Fruit fly (Drosophila melanogaster) whole organism, embryonic: ENCODE results near the gene CG3434.
A peak's percentile ranks its signal among the peaks of the same experiment; 100 is the strongest.

Source experiments
- Abd-B ChIP-seq: fragments of 200-800 bp; sonication (Bioruptor generic); optimal IDR thresholded peaks from 2 replicates; lab custom pipeline; 2018; ENCODE audit warnings: missing biosample characterization, mild to moderate bottlenecking, missing genetic modification characterization, moderate library complexity
- Awh ChIP-seq: fragments of 200-800 bp; sonication (Bioruptor generic); IDR thresholded peaks from 2 replicates; pipeline ENCODE4, ENCODE4 v1.3.6; 2022; ENCODE audit warnings: missing biosample characterization, missing genetic modification characterization
- Bdp1 ChIP-seq: fragments of 200-800 bp; sonication (Bioruptor generic); optimal IDR thresholded peaks from 3 replicates; lab custom pipeline; 2016; ENCODE audit warnings: missing biosample characterization, missing genetic modification characterization
- CG10209 ChIP-seq: fragments of 200-800 bp; sonication (Bioruptor generic); optimal IDR thresholded peaks from 3 replicates; lab custom pipeline; 2017; ENCODE audit warnings: missing biosample characterization, mild to moderate bottlenecking, missing genetic modification characterization, missing genetic modification reagents
- CG10321 ChIP-seq: fragments of 200-800 bp; sonication (Bioruptor generic); IDR thresholded peaks from 2 replicates; pipeline ENCODE4 v1.3.6; 2022; ENCODE audit warnings: missing biosample characterization, missing genetic modification characterization
- CG12769 ChIP-seq: fragments of 200-800 bp; sonication (Bioruptor generic); optimal IDR thresholded peaks from 2 replicates; lab custom pipeline; 2019; ENCODE audit warnings: missing biosample characterization, mild to moderate bottlenecking, missing genetic modification characterization, moderate library complexity
- CG12942 ChIP-seq: fragments of 200-800 bp; sonication (Bioruptor generic); optimal IDR thresholded peaks from 3 replicates; lab custom pipeline; 2016; ENCODE audit warnings: missing biosample characterization, missing genetic modification characterization
- CG13424 ChIP-seq: fragments of 200-800 bp; sonication (Bioruptor generic); optimal IDR thresholded peaks from 2 replicates; lab custom pipeline; 2019; ENCODE audit warnings: missing biosample characterization, mild to moderate bottlenecking, missing genetic modification characterization, moderate library complexity
- CG13624 ChIP-seq: fragments of 200-800 bp; sonication (Bioruptor generic); optimal IDR thresholded peaks from 2 replicates; lab custom pipeline; 2016; ENCODE audit warnings: missing biosample characterization, missing genetic modification characterization
- CG1529 ChIP-seq: fragments of 200-800 bp; sonication (Bioruptor generic); optimal IDR thresholded peaks from 3 replicates; lab custom pipeline; 2018; ENCODE audit warnings: missing biosample characterization, missing genetic modification characterization
- CG16815 ChIP-seq: fragments of 200-800 bp; sonication (Bioruptor generic); optimal IDR thresholded peaks from 3 replicates; lab custom pipeline; 2017; ENCODE audit warnings: missing biosample characterization, mild to moderate bottlenecking, missing genetic modification characterization
- CG18262 ChIP-seq: fragments of 200-800 bp; optimal IDR thresholded peaks from 3 replicates; lab custom pipeline; 2019; ENCODE audit warnings: missing biosample characterization, mild to moderate bottlenecking, missing genetic modification characterization, moderate library complexity
- CG30403 ChIP-seq: fragments of 200-800 bp; sonication (Bioruptor generic); optimal IDR thresholded peaks from 3 replicates; lab custom pipeline; 2016; ENCODE audit warnings: missing biosample characterization, missing genetic modification characterization
- CG3847 ChIP-seq: fragments of 200-800 bp; sonication (Bioruptor generic); IDR thresholded peaks from 2 replicates; pipeline ENCODE4 v1.3.6; 2022; ENCODE audit warnings: missing biosample characterization, missing genetic modification characterization
- CG4617 ChIP-seq: fragments of 200-800 bp; sonication (Bioruptor generic); optimal IDR thresholded peaks from 3 replicates; lab custom pipeline; 2016; ENCODE audit warnings: missing biosample characterization, missing genetic modification characterization, borderline replicate concordance
- CG5245 ChIP-seq: fragments of 200-800 bp; sonication (Bioruptor generic); optimal IDR thresholded peaks from 3 replicates; lab custom pipeline; 2016; ENCODE audit warnings: missing biosample characterization, missing genetic modification characterization
- CG8944 ChIP-seq: fragments of 200-800 bp; sonication (Bioruptor generic); optimal IDR thresholded peaks from 3 replicates; lab custom pipeline; 2016; ENCODE audit warnings: missing biosample characterization, missing genetic modification characterization
- CG9437 ChIP-seq: fragments of 200-800 bp; sonication (Bioruptor generic); optimal IDR thresholded peaks from 2 replicates; lab custom pipeline; 2018; ENCODE audit warnings: missing biosample characterization, mild to moderate bottlenecking, missing genetic modification characterization
- CG9609 ChIP-seq: fragments of 200-800 bp; sonication (Bioruptor generic); optimal IDR thresholded peaks from 3 replicates; lab custom pipeline; 2016; ENCODE audit warnings: missing biosample characterization, missing genetic modification characterization
- CG9817 ChIP-seq: fragments of 200-800 bp; sonication (Bioruptor generic); optimal IDR thresholded peaks from 2 replicates; lab custom pipeline; 2018; ENCODE audit warnings: missing biosample characterization, mild to moderate bottlenecking, missing genetic modification characterization, moderate library complexity
- CTCF ChIP-seq: fragments of 200-800 bp; sonication (Bioruptor generic); optimal IDR thresholded peaks from 2 replicates; lab custom pipeline; 2017; ENCODE audit warnings: missing biosample characterization, mild to moderate bottlenecking, missing genetic modification characterization, moderate library complexity
- Dref ChIP-seq: fragments of 200-800 bp; sonication (Bioruptor generic); IDR thresholded peaks from 2 replicates; pipeline ENCODE4 v1.3.6; 2022; ENCODE audit warnings: missing biosample characterization, missing genetic modification characterization
- Gug ChIP-seq: fragments of 200-800 bp; sonication (Bioruptor generic); IDR thresholded peaks from 4 replicates; pipeline ENCODE4 v1.3.6; 2022; ENCODE audit warnings: missing biosample characterization, missing genetic modification characterization
- HLH3B ChIP-seq: fragments of 200-800 bp; sonication (Bioruptor generic); IDR thresholded peaks from 2 replicates; pipeline ENCODE4 v1.3.6; 2022; ENCODE audit warnings: missing biosample characterization, missing genetic modification characterization
- MBD-R2 ChIP-seq: fragments of 200-800 bp; sonication (Bioruptor generic); IDR thresholded peaks from 2 replicates; pipeline ENCODE4 v1.3.6; 2022; ENCODE audit warnings: missing biosample characterization, missing genetic modification characterization
- Nf-YB ChIP-seq: fragments of 200-800 bp; sonication (Bioruptor generic); optimal IDR thresholded peaks from 3 replicates; lab custom pipeline; 2019; ENCODE audit warnings: missing biosample characterization, mild to moderate bottlenecking, missing genetic modification characterization, moderate library complexity
- Xbp1 ChIP-seq: fragments of 200-800 bp; sonication (Bioruptor generic); optimal IDR thresholded peaks from 3 replicates; lab custom pipeline; 2016; ENCODE audit warnings: missing biosample characterization, mild to moderate bottlenecking, missing genetic modification characterization
- YL-1 ChIP-seq: fragments of 200-800 bp; sonication (Bioruptor generic); optimal IDR thresholded peaks from 3 replicates; lab custom pipeline; 2017; ENCODE audit warnings: missing biosample characterization, mild to moderate bottlenecking, missing genetic modification characterization
- amos ChIP-seq: fragments of 200-800 bp; sonication (Bioruptor generic); IDR thresholded peaks from 2 replicates; pipeline ENCODE4 v1.3.6; 2022; ENCODE audit warnings: missing biosample characterization, missing genetic modification characterization; ENCODE audit not compliant: partially characterized antibody
- crol ChIP-seq: fragments of 200-800 bp; sonication (Bioruptor generic); IDR thresholded peaks from 2 replicates; pipeline ENCODE4 v1.3.6; 2022; ENCODE audit warnings: missing biosample characterization, missing genetic modification characterization
- cwo ChIP-seq: fragments of 200-800 bp; sonication (Bioruptor generic); optimal IDR thresholded peaks from 3 replicates; lab custom pipeline; 2017; ENCODE audit warnings: missing biosample characterization, missing genetic modification characterization, mild to moderate bottlenecking, moderate library complexity, missing genetic modification reagents
- esg ChIP-seq: fragments of 200-800 bp; sonication (Bioruptor generic); conservative IDR thresholded peaks from 2 replicates; pipeline ENCODE4 v1.3.6; 2022; ENCODE audit warnings: missing biosample characterization, missing genetic modification characterization
- eyg ChIP-seq: fragments of 200-800 bp; sonication (Bioruptor generic); optimal IDR thresholded peaks from 3 replicates; lab custom pipeline; 2016; ENCODE audit warnings: missing biosample characterization, missing genetic modification characterization
- ftz-f1 ChIP-seq: fragments of 200-800 bp; sonication (Bioruptor generic); optimal IDR thresholded peaks from 2 replicates; lab custom pipeline; 2016; ENCODE audit warnings: missing biosample characterization, missing genetic modification characterization
- gsb-n ChIP-seq: fragments of 200-800 bp; sonication (Bioruptor generic); optimal IDR thresholded peaks from 3 replicates; lab custom pipeline; 2018; ENCODE audit warnings: missing biosample characterization, mild to moderate bottlenecking, missing genetic modification characterization
- hbn ChIP-seq: fragments of 200-800 bp; sonication (Bioruptor generic); IDR thresholded peaks from 2 replicates; pipeline ENCODE4 v1.3.6; 2022; ENCODE audit warnings: missing biosample characterization, missing genetic modification characterization; ENCODE audit not compliant: partially characterized antibody
- hkb ChIP-seq, 2 experiments: fragments of 200-800 bp in 1 of 2; fragments of >200 bp in 1 of 2; sonication (Bioruptor generic) in 1 of 2; IDR thresholded peaks in 1 of 2; optimal IDR thresholded peaks in 1 of 2; 2 replicates each; pipeline versions ENCODE4 v1.3.6 to Lab custom; 2017 to 2022; ENCODE audit warnings: missing biosample characterization in 1 of 2, missing genetic modification characterization in 1 of 2
- nmo ChIP-seq: fragments of 200-800 bp; sonication (Bioruptor generic); optimal IDR thresholded peaks from 2 replicates; lab custom pipeline; 2018; ENCODE audit warnings: missing biosample characterization, mild to moderate bottlenecking, missing genetic modification characterization, moderate library complexity
- otp ChIP-seq: fragments of 200-800 bp; sonication (Bioruptor generic); IDR thresholded peaks from 3 replicates; pipeline ENCODE4, ENCODE4 v1.3.6; 2022; ENCODE audit warnings: missing biosample characterization, missing genetic modification characterization
- pan ChIP-seq, 4 experiments: fragments of >200 bp in 3 of 4; fragments of 200-800 bp in 1 of 4; sonication (Bioruptor generic) in 1 of 4; optimal IDR thresholded peaks in 3 of 4; IDR thresholded peaks in 1 of 4; 2 replicates each; pipeline versions ENCODE4 v1.3.6 to Lab custom; 2017 to 2022; ENCODE audit warnings: missing biosample characterization in 2 of 4, missing genetic modification characterization in 2 of 4, mixed read lengths in 1 of 4
- scrt ChIP-seq: fragments of 200-800 bp; sonication (Bioruptor generic); optimal IDR thresholded peaks from 2 replicates; lab custom pipeline; 2018; ENCODE audit warnings: missing biosample characterization, mild to moderate bottlenecking, missing genetic modification characterization, moderate library complexity
- slou ChIP-seq: fragments of 200-800 bp; sonication (Bioruptor generic); optimal IDR thresholded peaks from 3 replicates; lab custom pipeline; 2016; ENCODE audit warnings: missing biosample characterization, missing genetic modification characterization
- slp2 ChIP-seq: fragments of 200-800 bp; sonication (Bioruptor generic); optimal IDR thresholded peaks from 2 replicates; lab custom pipeline; 2016; ENCODE audit warnings: missing biosample characterization, missing genetic modification characterization
- sqz ChIP-seq: fragments of 200-800 bp; sonication (Bioruptor generic); optimal IDR thresholded peaks from 3 replicates; lab custom pipeline; 2018; ENCODE audit warnings: missing biosample characterization, mild to moderate bottlenecking, missing genetic modification characterization
- toy ChIP-seq: fragments of 200-800 bp; sonication (Bioruptor generic); IDR thresholded peaks from 2 replicates; pipeline ENCODE4 v1.3.6; 2022; ENCODE audit warnings: missing biosample characterization, missing genetic modification characterization
- ttk ChIP-seq: fragments of 200-800 bp; sonication (Bioruptor generic); IDR thresholded peaks from 2 replicates; pipeline ENCODE4 v2.1.2; 2022; ENCODE audit warnings: missing biosample characterization, missing genetic modification characterization
- unpg ChIP-seq: fragments of 200-800 bp; sonication (Bioruptor generic); optimal IDR thresholded peaks from 3 replicates; lab custom pipeline; 2018; ENCODE audit warnings: missing biosample characterization, mild to moderate bottlenecking, missing genetic modification characterization, moderate library complexity
- vfl ChIP-seq: fragments of 200-800 bp; sonication (Bioruptor generic); optimal IDR thresholded peaks from 2 replicates; lab custom pipeline; 2016; ENCODE audit warnings: missing biosample characterization, missing genetic modification characterization
- vvl ChIP-seq: fragments of 200-800 bp; sonication (Bioruptor generic); IDR thresholded peaks from 2 replicates; pipeline ENCODE4 v1.3.6; 2022; ENCODE audit warnings: missing biosample characterization, missing genetic modification characterization

The CG3434 gene

dm6 chr3L:9435831-9436230, 24.8 kb downstream of the CG3434 start (continued):
- peak; percentile 3 for TF ChIP-seq cwo (GFP tag; lab: Kevin White, UChicago)
- TF ChIP-seq Dref, result no peak
- TF ChIP-seq scrt, result no peak
- no peak for TF ChIP-seq Gug (GFP tag; lab: Robert Waterston, UW)
- TF ChIP-seq, all 482 proteins: peak for 13

- TF ChIP-seq ftz-f1 (GFP tag; lab: Kevin White, UChicago) (no peak), hkb (optimal IDR thresholded peaks at IDR 0.05; lab: Kevin White, UChicago) (no peak), hkb (GFP tag; IDR thresholded peaks at IDR 0.05; lab: Robert Waterston, UW) (peak; percentile 28; the same call in 1 of the 2 replicates), Abd-B (GFP tag; lab: Kevin White, UChicago) (peak; percentile 2), CG9437 (peak; percentile 64), MBD-R2 (GFP tag; lab: Robert Waterston, UW) (peak; percentile 70), slp2 (GFP tag; lab: Kevin White, UChicago) (no peak), CG12942 (GFP tag; lab: Kevin White, UChicago) (peak; percentile 27), eyg (GFP tag; lab: Kevin White, UChicago) (peak; percentile 11), CG4617 (GFP tag; lab: Kevin White, UChicago) (peak; percentile 9), CTCF (peak; percentile 59), CG16815 (GFP tag; lab: Kevin White, UChicago) (no peak), CG9609 (no peak), YL-1 (GFP tag; lab: Kevin White, UChicago) (peak; percentile 55), amos (peak; percentile 44; the same call in 1 of the 2 replicates), CG13624 (GFP tag; lab: Kevin White, UChicago) (peak; percentile 71), esg (GFP tag; lab: Robert Waterston, UW) (peak; percentile 34; the same call in 1 of the 2 replicates), CG10209 (GFP tag; lab: Kevin White, UChicago) (peak; percentile 39), ttk (GFP tag; lab: Robert Waterston, UW) (peak; percentile 12; the same call in 1 of the 2 replicates), hbn (GFP tag; lab: Robert Waterston, UW) (peak; percentile 45; the same call in 1 of the 2 replicates), otp (GFP tag; lab: Robert Waterston, UW) (no peak), CG3847 (GFP tag; lab: Robert Waterston, UW) (peak; percentile 14; the same call in 1 of the 2 replicates), CG12769 (tag; lab: Kevin White, UChicago) (peak; percentile 56), Xbp1 (GFP tag; lab: Kevin White, UChicago) (peak; percentile 54), vfl (peak; percentile 61), crol (GFP tag; lab: Robert Waterston, UW) (no peak), pan (optimal IDR thresholded peaks at IDR 0.05; lab: Kevin White, UChicago) (no peak), pan (GFP tag; optimal IDR thresholded peaks at IDR 0.05 in 1 of 2, IDR thresholded peaks at IDR 0.05 in 1 of 2) (peak in 1 of 2 experiments; percentile 49), CG9817 (peak; percentile 24), nmo (GFP tag; lab: Kevin White, UChicago) (peak; percentile 34), sqz (GFP tag; lab: Kevin White, UChicago) (no peak), Awh (GFP tag; lab: Robert Waterston, UW) (no peak), CG1529 (GFP tag; lab: Kevin White, UChicago) (no peak), unpg (peak; percentile 43), slou (peak; percentile 6), CG10321 (GFP tag; lab: Robert Waterston, UW) (0 out of 2 replicates have a peak, but pooled peaks have one; percentile 11), gsb-n (peak; percentile 27), vvl (peak; percentile 51), Bdp1 (peak; percentile 24), CG8944 (GFP tag; lab: Kevin White, UChicago) (peak; percentile 30), Nf-YB (no peak), CG18262 (tag; lab: Kevin White, UChicago) (no peak), CG30403 (GFP tag; lab: Kevin White, UChicago) (peak; percentile 66), CG13424 (tag; lab: Kevin White, UChicago) (peak; percentile 3), CG5245 (GFP tag; lab: Kevin White, UChicago) (no peak), toy (GFP tag; lab: Robert Waterston, UW) (no peak), HLH3B (GFP tag; lab: Robert Waterston, UW) (no peak)
Measured at dm6 chr3L:9435315-9435714, 25.3 kb downstream of the CG3434 start, which contains the start of gene CG42526. Gene CG42526 (minus strand): TSS chr3L:9435399.
